Fruit fly (Drosophila melanogaster): ENCODE data around the gene glec.

Gene glec

dm6 chr3R:21856098-21856872 lies at the start of gene glec:
TSS of gene glec (minus strand) at chr3R:21856266.
- no peak for TF ChIP-seq pan (optimal IDR thresholded peaks at IDR 0.05)
- TF ChIP-seq Vsx2 (GFP tag; optimal IDR thresholded peaks at IDR 0.05; ENCODE audit: partially characterized antibody) = no peak
- TF ChIP-seq Abd-B (GFP tag; optimal IDR thresholded peaks at IDR 0.05) = no peak
- TF ChIP-seq ey (GFP tag; optimal IDR thresholded peaks at IDR 0.05) = peak; percentile 50
- no peak for TF ChIP-seq Dfd (GFP tag; optimal IDR thresholded peaks at IDR 0.05)
- TF ChIP-seq CG32264 (GFP tag; optimal IDR thresholded peaks at IDR 0.05) = peak; percentile 11
- peak; percentile 64 for TF ChIP-seq CrebA (GFP tag; optimal IDR thresholded peaks at IDR 0.05; ENCODE audit: borderline replicate concordance)
- no peak for TF ChIP-seq dl (GFP tag; optimal IDR thresholded peaks at IDR 0.05; ENCODE audit: insufficient read depth in 1 of 2, partially characterized antibody in 2 of 2)
- peak; percentile 55 for TF ChIP-seq h (GFP tag; optimal IDR thresholded peaks at IDR 0.05)
- TF ChIP-seq usp (GFP tag; optimal IDR thresholded peaks at IDR 0.05) = no peak
- TF ChIP-seq dmrt93B (GFP tag; optimal IDR thresholded peaks at IDR 0.05) = no peak
- peak; percentile 34 to 48 for TF ChIP-seq foxo (GFP tag; optimal IDR thresholded peaks at IDR 0.05)
- no peak for TF ChIP-seq lola (GFP tag; optimal IDR thresholded peaks at IDR 0.05)
- no peak for TF ChIP-seq N (GFP tag; optimal IDR thresholded peaks at IDR 0.05)
- no peak for TF ChIP-seq Myc (optimal IDR thresholded peaks at IDR 0.05)
- TF ChIP-seq Rel (GFP tag; optimal IDR thresholded peaks at IDR 0.05) = peak; percentile 35
- TF ChIP-seq Rel (tag; optimal IDR thresholded peaks at IDR 0.05) = peak; percentile 70
- TF ChIP-seq woc (GFP tag; optimal IDR thresholded peaks at IDR 0.05) = peak; percentile 74
- TF ChIP-seq br (GFP tag; optimal IDR thresholded peaks at IDR 0.05) = peak; percentile 29
- TF ChIP-seq dsf (GFP tag; optimal IDR thresholded peaks at IDR 0.05; ENCODE audit: borderline replicate concordance) = no peak
- peak; percentile 92 for TF ChIP-seq Hr83 (GFP tag; optimal IDR thresholded peaks at IDR 0.05; ENCODE audit: poor library complexity, severe bottlenecking)
- TF ChIP-seq brk (GFP tag; optimal IDR thresholded peaks at IDR 0.05) = peak; percentile 54
- peak; percentile 43 for TF ChIP-seq Jra (GFP tag; optimal IDR thresholded peaks at IDR 0.05)
- TF ChIP-seq Mio (GFP tag; optimal IDR thresholded peaks at IDR 0.05) = peak; percentile 28
- TF ChIP-seq sage (GFP tag; optimal IDR thresholded peaks at IDR 0.05) = peak; percentile 56
- peak; percentile 30 for TF ChIP-seq fru (GFP tag; optimal IDR thresholded peaks at IDR 0.05)
- TF ChIP-seq sv (GFP tag; optimal IDR thresholded peaks at IDR 0.05) = peak; percentile 61
- no peak for TF ChIP-seq HLH106 (tag; optimal IDR thresholded peaks at IDR 0.05)
- peak; percentile 50 for TF ChIP-seq Sp1 (GFP tag; optimal IDR thresholded peaks at IDR 0.05)
- TF ChIP-seq rgr (GFP tag; optimal IDR thresholded peaks at IDR 0.05) = peak; percentile 44
- no peak for TF ChIP-seq Hr78 (GFP tag; optimal IDR thresholded peaks at IDR 0.05)
- peak; percentile 26 for TF ChIP-seq tai (GFP tag; optimal IDR thresholded peaks at IDR 0.05)
- peak; percentile 55 for TF ChIP-seq OdsH (GFP tag; optimal IDR thresholded peaks at IDR 0.05)
- TF ChIP-seq CG9705 (GFP tag; optimal IDR thresholded peaks at IDR 0.05) = peak; percentile 17
- peak; percentile 28 for TF ChIP-seq Dif (GFP tag; optimal IDR thresholded peaks at IDR 0.05; ENCODE audit: partially characterized antibody)
- TF ChIP-seq Hnf4 (GFP tag; optimal IDR thresholded peaks at IDR 0.05) = peak; percentile 71
- TF ChIP-seq jim (GFP tag; optimal IDR thresholded peaks at IDR 0.05) = peak; percentile 82
- TF ChIP-seq psq (GFP tag; optimal IDR thresholded peaks at IDR 0.05) = peak; percentile 62
- no peak for TF ChIP-seq GATAd (GFP tag; optimal IDR thresholded peaks at IDR 0.05)

DNA sequence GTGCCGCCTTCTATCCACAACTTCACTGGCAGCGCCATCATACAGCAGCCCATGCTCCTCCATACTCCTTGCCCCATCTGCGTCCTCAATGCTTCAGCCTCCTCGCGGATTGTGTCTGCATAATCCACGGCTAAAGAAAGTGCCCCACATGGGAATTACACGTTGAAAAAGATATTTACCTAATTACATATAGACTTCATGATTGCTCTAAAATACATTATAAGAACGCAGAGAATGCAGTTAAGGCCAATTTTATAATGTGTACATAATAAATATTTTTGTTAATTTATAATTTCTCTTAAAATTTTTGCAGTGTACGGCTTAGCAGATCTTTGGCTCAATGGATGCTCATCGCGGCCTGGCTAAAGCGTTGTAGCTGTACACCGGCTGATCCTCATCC lies 49.5 kb upstream of the glec start:
- TF ChIP-seq usp (GFP tag; optimal IDR thresholded peaks at IDR 0.05) (no peak), h (GFP tag; optimal IDR thresholded peaks at IDR 0.05) (peak; percentile 79), sv (GFP tag; optimal IDR thresholded peaks at IDR 0.05) (no peak), psq (GFP tag; optimal IDR thresholded peaks at IDR 0.05) (peak; percentile 66), CG9705 (GFP tag; optimal IDR thresholded peaks at IDR 0.05) (peak; percentile 32), br (GFP tag; optimal IDR thresholded peaks at IDR 0.05) (peak; percentile 27), foxo (GFP tag; optimal IDR thresholded peaks at IDR 0.05) (peak in 1 of 2 experiments; percentile 69), brk (GFP tag; optimal IDR thresholded peaks at IDR 0.05) (peak; percentile 67), rgr (GFP tag; optimal IDR thresholded peaks at IDR 0.05) (peak; percentile 68), dmrt93B (GFP tag; optimal IDR thresholded peaks at IDR 0.05) (peak; percentile 57), woc (GFP tag; optimal IDR thresholded peaks at IDR 0.05) (peak; percentile 49), jim (GFP tag; optimal IDR thresholded peaks at IDR 0.05) (no peak), Rel (GFP tag; optimal IDR thresholded peaks at IDR 0.05) (no peak), Rel (tag; optimal IDR thresholded peaks at IDR 0.05) (no peak), Hnf4 (GFP tag; optimal IDR thresholded peaks at IDR 0.05) (peak; percentile 49), fru (GFP tag; optimal IDR thresholded peaks at IDR 0.05) (peak; percentile 67), Hr83 (GFP tag; optimal IDR thresholded peaks at IDR 0.05; ENCODE audit: poor library complexity, severe bottlenecking) (no peak), OdsH (GFP tag; optimal IDR thresholded peaks at IDR 0.05) (peak; percentile 78), Dfd (GFP tag; optimal IDR thresholded peaks at IDR 0.05) (no peak), Sp1 (GFP tag; optimal IDR thresholded peaks at IDR 0.05) (peak; percentile 79), Mio (GFP tag; optimal IDR thresholded peaks at IDR 0.05) (no peak), dsf (GFP tag; optimal IDR thresholded peaks at IDR 0.05; ENCODE audit: borderline replicate concordance) (no peak), tai (GFP tag; optimal IDR thresholded peaks at IDR 0.05) (no peak), Myc (optimal IDR thresholded peaks at IDR 0.05) (no peak), N (GFP tag; optimal IDR thresholded peaks at IDR 0.05) (no peak), HLH106 (tag; optimal IDR thresholded peaks at IDR 0.05) (peak; percentile 78), ey (GFP tag; optimal IDR thresholded peaks at IDR 0.05) (peak; percentile 62), sage (GFP tag; optimal IDR thresholded peaks at IDR 0.05) (peak; percentile 29), CrebA (GFP tag; optimal IDR thresholded peaks at IDR 0.05; ENCODE audit: borderline replicate concordance) (no peak), pan (optimal IDR thresholded peaks at IDR 0.05) (no peak)

Measured in whole organism, wandering third instar larva.